Worm (Caenorhabditis elegans): ENCODE results near the gene Y51H7C.7.

ce11 chrII:1402167-1402619 lies at the start of gene Y51H7C.7:
- peak; percentile 50 for TF ChIP-seq mep-1 (tag; optimal IDR thresholded peaks at IDR 0.05)
- TF ChIP-seq nhr-237 (tag; optimal IDR thresholded peaks at IDR 0.05) = no peak
- no peak for TF ChIP-seq ztf-11 (tag; optimal IDR thresholded peaks at IDR 0.05)
- no peak for TF ChIP-seq pha-4 (tag; optimal IDR thresholded peaks at IDR 0.05)
- TF ChIP-seq lin-13 (tag; optimal IDR thresholded peaks at IDR 0.05) = peak; percentile 44
- no peak for TF ChIP-seq unc-39 (tag; optimal IDR thresholded peaks at IDR 0.05)
- TF ChIP-seq mls-2 (tag; optimal IDR thresholded peaks at IDR 0.05) = no peak
- no peak for TF ChIP-seq nhr-28 (tag; optimal IDR thresholded peaks at IDR 0.05)
- no peak for TF ChIP-seq unc-62 (GFP tag; optimal IDR thresholded peaks at IDR 0.05)
- TF ChIP-seq mab-5 (tag; optimal IDR thresholded peaks at IDR 0.05) = no peak
- TF ChIP-seq ces-1 (GFP tag; optimal IDR thresholded peaks at IDR 0.05) = no peak

All from whole organism, mixed stage, embryonic.